Fruit fly (Drosophila melanogaster): ENCODE measurements around the gene CG11164.
A peak's percentile ranks its signal among the peaks of the same experiment; 100 is the strongest.

Gene CG11164

dm6 chrX:13641115-13641890, 26.5 kb upstream of the CG11164 start:
- TF ChIP-seq CG15710 (tag; optimal IDR thresholded peaks at IDR 0.05), result peak; percentile 89
- peak; percentile 83 for TF ChIP-seq CG17806 (tag; optimal IDR thresholded peaks at IDR 0.05)
- peak; percentile 82 for TF ChIP-seq CG9948 (tag; optimal IDR thresholded peaks at IDR 0.05)
- peak; percentile 87 for TF ChIP-seq CG14655 (GFP tag; optimal IDR thresholded peaks at IDR 0.05)
- TF ChIP-seq gl (tag; optimal IDR thresholded peaks at IDR 0.05), result peak; percentile 67
- TF ChIP-seq Pif1A (GFP tag; optimal IDR thresholded peaks at IDR 0.05), result peak; percentile 85
- TF ChIP-seq rn (GFP tag; IDR thresholded peaks at IDR 0.05), result peak; percentile 72
- TF ChIP-seq CG8301 (tag; optimal IDR thresholded peaks at IDR 0.05), result peak; percentile 87
- TF ChIP-seq fd96Ca (GFP tag; IDR thresholded peaks at IDR 0.05), result peak; percentile 90
- TF ChIP-seq CG13204 (GFP tag; optimal IDR thresholded peaks at IDR 0.05), result peak; percentile 44
- TF ChIP-seq CG4496 (GFP tag; IDR thresholded peaks at IDR 0.05), result peak; percentile 93
- TF ChIP-seq EcR (GFP tag; optimal IDR thresholded peaks at IDR 0.05), result no peak
- TF ChIP-seq Ets98B (GFP tag; IDR thresholded peaks at IDR 0.05), result peak; percentile 90
- peak; percentile 27 for TF ChIP-seq Snoo (tag; optimal IDR thresholded peaks at IDR 0.05)
- peak; percentile 70 for TF ChIP-seq D1 (tag; optimal IDR thresholded peaks at IDR 0.05)
- peak; percentile 79 for TF ChIP-seq Pif1B (GFP tag; optimal IDR thresholded peaks at IDR 0.05)
- peak; percentile 67 for TF ChIP-seq CG10348 (GFP tag; IDR thresholded peaks at IDR 0.05)
- TF ChIP-seq CG12605 (GFP tag; IDR thresholded peaks at IDR 0.05), result peak; percentile 84
- TF ChIP-seq CG8159 (tag; optimal IDR thresholded peaks at IDR 0.05), result peak; percentile 100
- peak; percentile 90 for TF ChIP-seq CG32121 (GFP tag; IDR thresholded peaks at IDR 0.05)
- peak; percentile 80 for TF ChIP-seq CG34367 (tag; optimal IDR thresholded peaks at IDR 0.05)

- TF ChIP-seq CG8301 (tag; optimal IDR thresholded peaks at IDR 0.05) (no peak), CG17806 (tag; optimal IDR thresholded peaks at IDR 0.05) (no peak), CG4496 (GFP tag; IDR thresholded peaks at IDR 0.05) (peak; percentile 49; the same call in 2 of the 3 replicates), Ets98B (GFP tag; IDR thresholded peaks at IDR 0.05) (peak; percentile 49; the same call in 1 of the 2 replicates), Snoo (tag; optimal IDR thresholded peaks at IDR 0.05) (peak; percentile 14), CG10348 (GFP tag; IDR thresholded peaks at IDR 0.05) (no peak), CG8159 (tag; optimal IDR thresholded peaks at IDR 0.05) (no peak), fd96Ca (GFP tag; IDR thresholded peaks at IDR 0.05) (no peak), CG34367 (tag; optimal IDR thresholded peaks at IDR 0.05) (peak; percentile 9), EcR (GFP tag; optimal IDR thresholded peaks at IDR 0.05) (peak; percentile 58), CG13204 (GFP tag; optimal IDR thresholded peaks at IDR 0.05) (peak; percentile 36), CG12605 (GFP tag; IDR thresholded peaks at IDR 0.05) (peak; percentile 20; the same call in 1 of the 2 replicates), CG15710 (tag; optimal IDR thresholded peaks at IDR 0.05) (no peak), Pif1B (GFP tag; optimal IDR thresholded peaks at IDR 0.05) (peak; percentile 41), gl (tag; optimal IDR thresholded peaks at IDR 0.05) (no peak)
These were observed 25.8 kb upstream of the CG11164 start for dm6 chrX:13641891-13642617.

DNA sequence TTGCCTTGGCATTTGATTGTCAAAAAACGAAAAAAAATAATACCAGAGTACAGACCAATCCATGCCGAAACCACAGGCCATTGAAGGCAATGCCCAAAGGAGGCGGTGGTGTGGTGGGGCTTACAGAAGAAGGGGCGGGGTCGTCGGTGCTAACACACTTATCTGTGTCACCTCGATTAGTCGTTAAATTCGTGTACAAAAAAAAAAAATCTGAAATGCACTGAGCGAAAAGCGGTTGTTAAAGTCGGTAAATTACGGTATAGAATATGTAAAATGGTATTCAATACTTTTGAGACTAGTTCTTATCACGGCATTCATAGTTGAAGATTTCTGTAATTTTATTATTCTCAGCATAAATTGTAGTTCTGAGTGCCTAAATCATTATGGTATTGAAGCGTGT, 23.9 kb upstream of the CG11164 start:
- peak; percentile 14 for TF ChIP-seq Snoo (tag; optimal IDR thresholded peaks at IDR 0.05)
- TF ChIP-seq CG8159 (tag; optimal IDR thresholded peaks at IDR 0.05), result peak; percentile 57
- peak; percentile 56 for TF ChIP-seq CG15710 (tag; optimal IDR thresholded peaks at IDR 0.05)
- TF ChIP-seq D1 (tag; optimal IDR thresholded peaks at IDR 0.05), result no peak
- no peak for TF ChIP-seq CG10348 (GFP tag; IDR thresholded peaks at IDR 0.05)
- 0 out of 2 replicates have a peak, but pooled peaks have one; percentile 22 for TF ChIP-seq Ets98B (GFP tag; IDR thresholded peaks at IDR 0.05)
- no peak for TF ChIP-seq gl (tag; optimal IDR thresholded peaks at IDR 0.05)
- TF ChIP-seq Pif1A (GFP tag; optimal IDR thresholded peaks at IDR 0.05), result peak; percentile 3
- 0 out of 2 replicates have a peak, but pooled peaks have one; percentile 24 for TF ChIP-seq rn (GFP tag; IDR thresholded peaks at IDR 0.05)
- TF ChIP-seq CG17806 (tag; optimal IDR thresholded peaks at IDR 0.05), result peak; percentile 58
- TF ChIP-seq Pif1B (GFP tag; optimal IDR thresholded peaks at IDR 0.05), result no peak
- peak; percentile 46 for TF ChIP-seq CG34367 (tag; optimal IDR thresholded peaks at IDR 0.05)
- no peak for TF ChIP-seq CG13204 (GFP tag; optimal IDR thresholded peaks at IDR 0.05)
- no peak for TF ChIP-seq EcR (GFP tag; optimal IDR thresholded peaks at IDR 0.05)
- TF ChIP-seq CG9948 (tag; optimal IDR thresholded peaks at IDR 0.05), result peak; percentile 32
- TF ChIP-seq CG12605 (GFP tag; IDR thresholded peaks at IDR 0.05), result no peak
- 0 out of 3 replicates have a peak, but pooled peaks have one; percentile 42 for TF ChIP-seq fd96Ca (GFP tag; IDR thresholded peaks at IDR 0.05)
- 0 out of 2 replicates have a peak, but pooled peaks have one; percentile 22 for TF ChIP-seq CG32121 (GFP tag; IDR thresholded peaks at IDR 0.05)
- TF ChIP-seq CG8301 (tag; optimal IDR thresholded peaks at IDR 0.05), result peak; percentile 17
- TF ChIP-seq CG14655 (GFP tag; optimal IDR thresholded peaks at IDR 0.05), result peak; percentile 5
- peak; percentile 83 for TF ChIP-seq CG4496 (GFP tag; IDR thresholded peaks at IDR 0.05)

- TF ChIP-seq gl (tag; optimal IDR thresholded peaks at IDR 0.05) (peak; percentile 80), CG17806 (tag; optimal IDR thresholded peaks at IDR 0.05) (no peak), Pif1A (GFP tag; optimal IDR thresholded peaks at IDR 0.05) (peak; percentile 56), CG15710 (tag; optimal IDR thresholded peaks at IDR 0.05) (peak; percentile 46), Snoo (tag; optimal IDR thresholded peaks at IDR 0.05) (peak; percentile 41), Pif1B (GFP tag; optimal IDR thresholded peaks at IDR 0.05) (peak; percentile 69), CG34367 (tag; optimal IDR thresholded peaks at IDR 0.05) (peak; percentile 41), Ets98B (GFP tag; IDR thresholded peaks at IDR 0.05) (peak; percentile 19; the same call in 1 of the 2 replicates), CG8159 (tag; optimal IDR thresholded peaks at IDR 0.05) (peak; percentile 38), CG10348 (GFP tag; IDR thresholded peaks at IDR 0.05) (no peak), CG13204 (GFP tag; optimal IDR thresholded peaks at IDR 0.05) (peak; percentile 78), CG12605 (GFP tag; IDR thresholded peaks at IDR 0.05) (no peak), CG4496 (GFP tag; IDR thresholded peaks at IDR 0.05) (peak; percentile 49; the same call in 2 of the 3 replicates), CG14655 (GFP tag; optimal IDR thresholded peaks at IDR 0.05) (peak; percentile 5), EcR (GFP tag; optimal IDR thresholded peaks at IDR 0.05) (peak; percentile 61)
These were observed 23.0 kb upstream of the CG11164 start for dm6 chrX:13644696-13645393.

Measured in whole organism, pupa.